Worm (Caenorhabditis elegans): Measurements from ENCODE around the gene C07E3.8.

C07E3.8 gene

DNA sequence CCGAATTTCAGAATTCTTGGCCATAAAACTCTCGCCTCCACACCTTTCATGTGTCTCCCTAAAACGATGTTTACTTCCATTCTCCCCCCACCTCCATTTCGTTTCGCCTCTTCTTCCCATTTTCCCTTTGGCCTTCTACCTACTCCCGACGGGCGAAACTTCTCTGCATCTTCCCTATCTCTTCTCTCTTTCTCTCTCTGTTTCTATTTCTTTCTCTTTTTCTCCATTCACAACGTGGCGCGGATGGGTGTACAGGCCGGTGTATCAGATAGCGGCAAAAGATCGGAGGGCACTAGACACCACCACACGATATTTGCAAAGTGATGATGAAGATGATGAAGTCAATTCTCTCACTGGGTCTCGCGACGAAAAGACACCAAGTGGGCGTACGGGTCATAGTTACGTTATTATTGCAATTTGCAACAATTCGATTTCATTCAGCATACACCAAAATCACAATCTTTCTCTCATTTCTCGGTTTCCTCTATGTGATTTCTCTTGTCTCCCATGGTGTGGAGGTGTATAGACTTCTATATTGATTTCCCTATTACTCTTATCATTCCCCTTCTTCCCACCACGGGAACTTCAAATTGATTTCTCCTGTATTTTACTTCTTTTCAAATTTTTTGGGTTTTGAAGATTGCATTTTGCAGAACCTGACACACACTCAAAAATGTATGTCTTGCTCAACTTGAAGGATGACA, 32.8 kb downstream of the C07E3.8 start, which contains the start of gene ztf-27 (continued):
- TF ChIP-seq unc-62 (GFP tag; optimal IDR thresholded peaks at IDR 0.05 in 1 of 2) (no peak), unc-62 (tag; optimal IDR thresholded peaks at IDR 0.05) (no peak), ztf-7 (tag; optimal IDR thresholded peaks at IDR 0.05) (no peak), ctbp-1 (GFP tag; IDR thresholded peaks at IDR 0.05) (no peak), F37D6.2 (tag; optimal IDR thresholded peaks at IDR 0.05) (no peak), F10B5.3 (tag; optimal IDR thresholded peaks at IDR 0.05) (no peak), mdl-1 (tag; optimal IDR thresholded peaks at IDR 0.05) (no peak), lsy-2 (tag; optimal IDR thresholded peaks at IDR 0.05) (no peak), mxl-3 (GFP tag; optimal IDR thresholded peaks at IDR 0.05) (peak; percentile 65), spr-1 (tag; optimal IDR thresholded peaks at IDR 0.05) (no peak), aha-1 (tag) (no peak), ztf-11 (tag; optimal IDR thresholded peaks at IDR 0.05) (no peak), ZK546.5 (tag; optimal IDR thresholded peaks at IDR 0.05) (no peak), snpc-1.2 (GFP tag; IDR thresholded peaks at IDR 0.05) (no peak), gei-8 (GFP tag; optimal IDR thresholded peaks at IDR 0.05) (no peak), pha-4 (GFP tag; IDR thresholded peaks at IDR 0.05) (no peak), pha-4 (tag; optimal IDR thresholded peaks at IDR 0.05) (no peak), fkh-10 (GFP tag; optimal IDR thresholded peaks at IDR 0.05) (no peak), ama-1 (optimal IDR thresholded peaks at IDR 0.05) (no peak), cey-2 (tag; optimal IDR thresholded peaks at IDR 0.05; ENCODE audit: borderline replicate concordance, insufficient read depth) (no peak), nhr-76 (tag; optimal IDR thresholded peaks at IDR 0.05) (no peak), tra-1 (GFP tag; IDR thresholded peaks at IDR 0.05) (no peak), ceh-32 (tag; optimal IDR thresholded peaks at IDR 0.05; ENCODE audit: poor library complexity) (no peak), lin-13 (GFP tag; optimal IDR thresholded peaks at IDR 0.05) (no peak), duxl-1 (tag; optimal IDR thresholded peaks at IDR 0.05; ENCODE audit: poor library complexity) (no peak), zfp-3 (GFP tag; conservative IDR thresholded peaks at IDR 0.05) (no peak), dmd-8 (GFP tag; IDR thresholded peaks at IDR 0.05) (no peak), ceh-44 (GFP tag; IDR thresholded peaks at IDR 0.05) (no peak), dve-1 (tag; optimal IDR thresholded peaks at IDR 0.05; ENCODE audit: insufficient read depth) (peak; percentile 55), pqm-1 (tag; optimal IDR thresholded peaks at IDR 0.05) (peak; percentile 2), T20F7.1 (GFP tag; optimal IDR thresholded peaks at IDR 0.05) (no peak), fos-1 (tag; optimal IDR thresholded peaks at IDR 0.05) (no peak), zag-1 (tag; optimal IDR thresholded peaks at IDR 0.05) (no peak), Y75B8A.6 (GFP tag; IDR thresholded peaks at IDR 0.05) (no peak), lin-29 (GFP tag; IDR thresholded peaks at IDR 0.05) (no peak), nhr-25 (tag; optimal IDR thresholded peaks at IDR 0.05; ENCODE audit: borderline replicate concordance, insufficient read depth) (peak; percentile 56), nhr-102 (tag; optimal IDR thresholded peaks at IDR 0.05) (peak; percentile 11), nhr-237 (tag; optimal IDR thresholded peaks at IDR 0.05) (no peak), ZK337.2 (GFP tag; IDR thresholded peaks at IDR 0.05) (no peak), hlh-11 (tag; optimal IDR thresholded peaks at IDR 0.05) (peak; percentile 77), nhr-10 (tag; optimal IDR thresholded peaks at IDR 0.05) (no peak), Y105C5A.15 (GFP tag; IDR thresholded peaks at IDR 0.05) (no peak), aly-2 (tag; optimal IDR thresholded peaks at IDR 0.05) (no peak), daf-8 (GFP tag; IDR thresholded peaks at IDR 0.05) (no peak), unc-39 (tag; optimal IDR thresholded peaks at IDR 0.05) (no peak), D1046.2 (GFP tag; IDR thresholded peaks at IDR 0.05) (no peak), rbr-2 (tag; optimal IDR thresholded peaks at IDR 0.05) (peak; percentile 15), nhr-41 (GFP tag; IDR thresholded peaks at IDR 0.05) (no peak), nhr-77 (tag; optimal IDR thresholded peaks at IDR 0.05) (peak; percentile 14), sdz-12 (GFP tag; optimal IDR thresholded peaks at IDR 0.05) (no peak), daf-12 (tag; optimal IDR thresholded peaks at IDR 0.05) (no peak), mdt-29 (GFP tag; IDR thresholded peaks at IDR 0.05) (no peak)
